Fruit fly (Drosophila melanogaster) whole organism, wandering third instar larva: ENCODE measurements around the gene alpha-Est9.

Source experiments
- Abd-B ChIP-seq: fragments of >200 bp; optimal IDR thresholded peaks from 2 replicates; lab custom pipeline; 2017; ENCODE audit warnings: missing biosample characterization, missing genetic modification characterization
- CG32264 ChIP-seq: fragments of 200-800 bp; sonication (Bioruptor generic); optimal IDR thresholded peaks from 2 replicates; lab custom pipeline; 2016; ENCODE audit warnings: missing biosample characterization, missing genetic modification characterization
- CG9705 ChIP-seq: fragments of 200-800 bp; sonication (Bioruptor generic); optimal IDR thresholded peaks from 2 replicates; lab custom pipeline; 2018; ENCODE audit warnings: missing biosample characterization, mild to moderate bottlenecking, missing genetic modification characterization
- CrebA ChIP-seq: fragments of 200-800 bp; sonication (Bioruptor generic); optimal IDR thresholded peaks from 2 replicates; lab custom pipeline; 2016; ENCODE audit warnings: missing biosample characterization, mild to moderate bottlenecking, missing genetic modification characterization, borderline replicate concordance
- Dfd ChIP-seq: fragments of >200 bp; optimal IDR thresholded peaks from 2 replicates; lab custom pipeline; 2017; ENCODE audit warnings: missing biosample characterization, missing genetic modification characterization
- Dif ChIP-seq: fragments of 200-275, 200-300 bp; sonication (Bioruptor generic); optimal IDR thresholded peaks from 2 replicates; lab custom pipeline; 2018; ENCODE audit warnings: missing biosample characterization, missing genetic modification characterization; ENCODE audit not compliant: partially characterized antibody
- Hnf4 ChIP-seq: fragments of 200-800 bp; sonication (Bioruptor generic); optimal IDR thresholded peaks from 2 replicates; lab custom pipeline; 2016; ENCODE audit warnings: missing biosample characterization, mild to moderate bottlenecking, missing genetic modification characterization
- Hr83 ChIP-seq: fragments of 200-300 bp; sonication (Bioruptor generic); optimal IDR thresholded peaks from 2 replicates; lab custom pipeline; 2016; ENCODE audit warnings: missing biosample characterization, mild to moderate bottlenecking, missing genetic modification characterization, moderate library complexity; ENCODE audit not compliant: poor library complexity, severe bottlenecking
- Jra ChIP-seq: sonication (Bioruptor generic); optimal IDR thresholded peaks from 2 replicates; lab custom pipeline; 2016; ENCODE audit warnings: missing biosample characterization, missing genetic modification characterization
- Mio ChIP-seq: sonication (Bioruptor generic); optimal IDR thresholded peaks from 2 replicates; lab custom pipeline; 2016; ENCODE audit warnings: missing biosample characterization, missing genetic modification characterization
- Myc ChIP-seq: fragments of >200 bp; optimal IDR thresholded peaks from 2 replicates; lab custom pipeline; 2017
- N ChIP-seq: fragments of >200 bp; optimal IDR thresholded peaks from 2 replicates; lab custom pipeline; 2018; ENCODE audit warnings: missing biosample characterization, missing external identifiers, missing genetic modification characterization
- Rel ChIP-seq, 2 experiments: fragments of 200-800 bp; sonication (Bioruptor generic) in 1 of 2; optimal IDR thresholded peaks; 2 replicates in 1 of 2; 3 replicates in 1 of 2; lab custom pipeline; 2016 to 2019; ENCODE audit warnings: mild to moderate bottlenecking in 2 of 2, missing biosample characterization in 2 of 2, missing genetic modification characterization in 2 of 2, moderate library complexity in 1 of 2
- Vsx2 ChIP-seq: fragments of 200-300, 225-300 bp; sonication (Bioruptor generic); optimal IDR thresholded peaks from 2 replicates; lab custom pipeline; 2018; ENCODE audit warnings: missing biosample characterization, missing genetic modification characterization; ENCODE audit not compliant: partially characterized antibody
- br ChIP-seq: fragments of 200-800 bp; sonication (Bioruptor generic); optimal IDR thresholded peaks from 2 replicates; lab custom pipeline; 2016; ENCODE audit warnings: missing biosample characterization, missing genetic modification characterization
- brk ChIP-seq: fragments of 200-800 bp; sonication (Bioruptor generic); optimal IDR thresholded peaks from 2 replicates; lab custom pipeline; 2016; ENCODE audit warnings: missing biosample characterization, mild to moderate bottlenecking, missing genetic modification characterization
- dl ChIP-seq, 2 experiments: fragments of 175-275, 200-275 bp in 1 of 2; fragments of 200-275 bp in 1 of 2; sonication (Bioruptor generic); optimal IDR thresholded peaks; lab custom pipeline; 2018; ENCODE audit warnings: mild to moderate bottlenecking in 2 of 2, missing biosample characterization in 2 of 2, missing genetic modification characterization in 2 of 2, moderate library complexity in 2 of 2; ENCODE audit not compliant: partially characterized antibody in 2 of 2, insufficient read depth in 1 of 2
- dmrt93B ChIP-seq: fragments of 200-800 bp; sonication (Bioruptor generic); optimal IDR thresholded peaks from 2 replicates; lab custom pipeline; 2018; ENCODE audit warnings: missing biosample characterization, mild to moderate bottlenecking, missing genetic modification characterization
- dsf ChIP-seq: sonication (Bioruptor generic); optimal IDR thresholded peaks from 2 replicates; lab custom pipeline; 2016; ENCODE audit warnings: missing biosample characterization, missing genetic modification characterization, borderline replicate concordance
- foxo ChIP-seq, 2 experiments: fragments of 200-800 bp; sonication (Bioruptor generic); optimal IDR thresholded peaks; 2 replicates in 1 of 2; 3 replicates in 1 of 2; lab custom pipeline; 2016 to 2017; ENCODE audit warnings: missing biosample characterization in 2 of 2, missing genetic modification characterization in 2 of 2
- fru ChIP-seq: fragments of 200-800 bp; sonication (Bioruptor generic); optimal IDR thresholded peaks from 3 replicates; lab custom pipeline; 2016; ENCODE audit warnings: missing biosample characterization, mild to moderate bottlenecking, missing genetic modification characterization
- h ChIP-seq: fragments of 200-800 bp; sonication (Bioruptor generic); optimal IDR thresholded peaks from 3 replicates; lab custom pipeline; 2016; ENCODE audit warnings: missing biosample characterization, mild to moderate bottlenecking, missing genetic modification characterization
- jim ChIP-seq: fragments of 175-275, 200-325 bp; sonication (Bioruptor generic); optimal IDR thresholded peaks from 2 replicates; lab custom pipeline; 2016; ENCODE audit warnings: missing biosample characterization, mild to moderate bottlenecking, missing genetic modification characterization
- lola ChIP-seq: fragments of >200 bp; optimal IDR thresholded peaks from 2 replicates; lab custom pipeline; 2017; ENCODE audit warnings: missing biosample characterization, missing genetic modification characterization
- pan ChIP-seq: fragments of >200 bp; optimal IDR thresholded peaks from 2 replicates; lab custom pipeline; 2017
- psq ChIP-seq: fragments of 200-800 bp; sonication (Bioruptor generic); optimal IDR thresholded peaks from 3 replicates; lab custom pipeline; 2017; ENCODE audit warnings: missing biosample characterization, mild to moderate bottlenecking, missing genetic modification characterization, moderate library complexity
- rgr ChIP-seq: fragments of 200-800 bp; sonication (Bioruptor generic); optimal IDR thresholded peaks from 3 replicates; lab custom pipeline; 2016; ENCODE audit warnings: missing biosample characterization, mild to moderate bottlenecking, missing genetic modification characterization
- usp ChIP-seq: fragments of >200 bp; optimal IDR thresholded peaks from 2 replicates; lab custom pipeline; 2017; ENCODE audit warnings: missing biosample characterization, missing genetic modification characterization

Gene alpha-Est9

DNA sequence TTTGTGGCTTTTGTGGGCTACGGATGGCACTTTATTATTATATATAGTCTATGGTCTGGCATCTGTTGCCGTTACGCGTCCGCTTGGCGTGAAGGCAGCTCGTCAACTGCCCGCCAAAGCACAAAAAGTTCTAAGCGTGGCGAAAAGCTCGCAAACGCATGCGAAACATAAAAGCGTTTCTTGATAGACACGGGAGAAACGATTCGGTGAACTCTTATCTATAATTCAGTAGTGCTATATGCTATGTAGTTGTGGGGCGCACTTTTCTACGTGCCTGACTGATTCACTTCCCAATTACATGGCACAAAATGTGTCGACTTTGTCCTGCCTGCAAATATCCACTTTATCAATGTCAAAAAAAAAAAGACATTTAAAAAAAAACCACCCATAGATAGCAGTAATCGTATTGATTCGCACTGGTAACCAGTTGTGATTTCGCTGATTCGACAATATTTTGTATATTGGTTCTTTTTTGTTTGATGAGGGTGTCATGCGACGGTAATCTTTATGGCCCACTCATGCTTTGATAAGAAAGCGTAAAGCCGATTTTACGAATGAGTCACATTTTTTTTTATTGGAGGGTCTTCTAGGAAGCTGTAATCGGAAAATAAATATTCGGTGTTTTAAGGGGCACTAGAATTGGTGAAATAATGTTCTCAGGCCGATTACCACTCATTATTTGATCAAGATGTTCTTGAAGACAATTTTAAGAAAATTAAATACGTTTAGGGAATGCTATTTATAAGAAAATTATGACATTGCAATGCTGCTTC, at the start of gene alpha-Est9:
TSS of gene alpha-Est9 (minus strand) at position 110 of the 773 bp plus-strand sequence.
- TF ChIP-seq Hr83 (GFP tag; lab: Kevin White, UChicago) (no peak), rgr (GFP tag; lab: Kevin White, UChicago) (no peak), lola (no peak), jim (no peak), Rel (GFP tag; optimal IDR thresholded peaks at IDR 0.05; lab: Kevin White, UChicago) (no peak), Rel (tag; optimal IDR thresholded peaks at IDR 0.05; lab: Kevin White, UChicago) (peak; percentile 69), dsf (GFP tag; lab: Kevin White, UChicago) (no peak), CG9705 (GFP tag; lab: Kevin White, UChicago) (no peak), Vsx2 (GFP tag; lab: Kevin White, UChicago) (no peak), brk (GFP tag; lab: Kevin White, UChicago) (no peak), CrebA (peak; percentile 24), foxo (GFP tag; optimal IDR thresholded peaks at IDR 0.05; lab: Kevin White, UChicago) (peak in 1 of 2 experiments; percentile 4), CG32264 (GFP tag; lab: Kevin White, UChicago) (no peak), Mio (GFP tag; lab: Kevin White, UChicago) (no peak), Myc (no peak), dl (GFP tag; optimal IDR thresholded peaks at IDR 0.05; lab: Kevin White, UChicago; ENCODE audit: insufficient read depth in 1 of 2, partially characterized antibody in 2 of 2) (no peak), Jra (no peak), Dif (GFP tag; lab: Kevin White, UChicago) (no peak), br (GFP tag; lab: Kevin White, UChicago) (peak; percentile 0), Abd-B (no peak), Hnf4 (no peak), N (GFP tag; lab: Kevin White, UChicago) (no peak), psq (GFP tag; lab: Kevin White, UChicago) (no peak), Dfd (GFP tag; lab: Kevin White, UChicago) (no peak), dmrt93B (GFP tag; lab: Kevin White, UChicago) (no peak), h (GFP tag; lab: Kevin White, UChicago) (peak; percentile 55)

DNA sequence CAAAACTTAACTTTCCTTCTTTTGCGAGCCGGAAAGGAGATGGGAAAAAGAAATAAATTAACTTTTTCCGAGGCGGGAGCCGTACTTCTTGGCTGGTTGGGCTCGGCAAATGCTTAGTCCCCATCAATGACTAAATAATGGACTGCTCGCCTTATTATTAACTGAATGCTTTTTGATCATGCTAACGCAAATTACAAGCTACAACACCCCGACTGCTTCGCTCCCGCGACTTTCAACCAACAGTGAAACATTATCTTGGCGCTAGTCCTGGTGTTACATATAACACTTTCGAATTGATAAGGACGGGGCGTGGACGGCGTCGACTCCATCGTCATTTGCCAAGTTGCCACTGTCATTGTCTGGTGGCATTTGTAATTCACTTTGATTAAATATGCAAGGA, 46.8 kb upstream of the alpha-Est9 start, which contains the start of gene CG45545:
TSS of gene CG45545 (plus strand) at position 301 of the 400 bp plus-strand sequence.
- TF ChIP-seq pan (no peak), dmrt93B (GFP tag; lab: Kevin White, UChicago) (no peak), fru (GFP tag; lab: Kevin White, UChicago) (no peak), CrebA (no peak)

dm6 chr3R:7548808-7549744, 44.2 kb upstream of the alpha-Est9 start, which contains the start of gene alpha-Est1:
Gene alpha-Est1, minus strand, starts transcription at chr3R:7549124.
- peak; percentile 38 for TF ChIP-seq fru (GFP tag; lab: Kevin White, UChicago)
- TF ChIP-seq dsf (GFP tag; lab: Kevin White, UChicago) = no peak
- TF ChIP-seq Hnf4 = peak; percentile 10
- no peak for TF ChIP-seq usp (GFP tag; lab: Kevin White, UChicago)
- no peak for TF ChIP-seq Vsx2 (GFP tag; lab: Kevin White, UChicago)

DNA sequence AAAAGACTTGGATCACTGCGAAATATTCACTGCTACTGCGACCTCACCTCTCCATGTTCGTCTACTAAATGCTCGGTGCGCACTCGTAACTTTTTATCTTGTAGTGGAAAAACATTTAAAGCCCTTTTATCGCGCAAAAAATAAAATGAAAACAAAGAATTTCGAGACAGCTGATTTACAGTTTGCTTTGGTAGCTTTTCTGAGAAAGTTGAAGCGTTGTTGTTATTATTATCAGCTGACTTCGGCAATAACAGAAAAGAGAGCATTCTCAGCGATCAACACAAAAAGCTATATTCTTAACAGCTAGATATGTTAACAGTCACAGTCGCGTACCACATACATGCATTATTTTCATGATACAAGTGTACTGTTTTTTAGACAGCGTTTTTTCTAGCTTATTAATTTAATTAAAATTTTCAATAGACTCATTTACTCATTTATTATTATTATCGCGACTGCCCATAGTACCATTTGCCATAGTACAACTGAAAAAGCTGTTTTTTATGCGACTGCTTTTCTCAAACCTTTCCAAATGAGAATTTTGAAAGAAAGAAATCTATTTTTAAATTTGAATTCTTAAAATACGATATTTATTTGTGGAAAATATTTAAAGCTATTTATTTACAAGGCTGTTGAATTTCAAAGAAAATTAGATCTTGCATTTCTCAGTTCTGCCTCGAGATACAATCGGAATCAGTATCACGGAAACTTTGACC, 36.4 kb upstream of the alpha-Est9 start, which contains the start of the genes alpha-Est3 and alpha-Est2:
TSS of gene alpha-Est3 (minus strand) at position 487 of the 716 bp plus-strand sequence.
TSS of gene alpha-Est2 (plus strand) at position 666 of the 716 bp plus-strand sequence.
- TF ChIP-seq CrebA (peak; percentile 9), CG9705 (GFP tag; lab: Kevin White, UChicago) (no peak), foxo (GFP tag; optimal IDR thresholded peaks at IDR 0.05; lab: Kevin White, UChicago) (no peak)
